Fruit fly (Drosophila melanogaster) whole organism, embryonic: Measurements from ENCODE around the gene CG5070.

Experiments
- Aef1 ChIP-seq: fragments of 200-800 bp; sonication (Bioruptor generic); IDR thresholded peaks from 3 replicates; pipeline ENCODE4 v1.3.6; 2022; ENCODE audit warnings: missing biosample characterization, missing genetic modification characterization
- CG10147 ChIP-seq: fragments of 200-800 bp; sonication (Bioruptor generic); optimal IDR thresholded peaks from 2 replicates; lab custom pipeline; 2019; ENCODE audit warnings: missing biosample characterization, mild to moderate bottlenecking, missing genetic modification characterization, moderate library complexity
- CG11695 ChIP-seq: fragments of 200-800 bp; sonication (Bioruptor generic); IDR thresholded peaks from 3 replicates; pipeline ENCODE4 v1.3.6; 2022; ENCODE audit warnings: missing biosample characterization, missing genetic modification characterization
- CG12071 ChIP-seq: fragments of 200-800 bp; sonication (Bioruptor generic); optimal IDR thresholded peaks from 3 replicates; lab custom pipeline; 2018; ENCODE audit warnings: missing biosample characterization, mild to moderate bottlenecking, missing genetic modification characterization
- CG12155 ChIP-seq: fragments of 200-800 bp; sonication (Bioruptor generic); optimal IDR thresholded peaks from 3 replicates; lab custom pipeline; 2016; ENCODE audit warnings: missing biosample characterization, missing genetic modification characterization
- CG12659 ChIP-seq: fragments of 200-800 bp; sonication (Bioruptor generic); optimal IDR thresholded peaks from 3 replicates; lab custom pipeline; 2017; ENCODE audit warnings: mild to moderate bottlenecking, missing biosample characterization, missing genetic modification reagents, missing genetic modification characterization
- CG13123 ChIP-seq: fragments of 200-800 bp; sonication (Bioruptor generic); optimal IDR thresholded peaks from 2 replicates; lab custom pipeline; 2016; ENCODE audit warnings: missing biosample characterization, missing genetic modification characterization
- CG14014 ChIP-seq: fragments of 200-800 bp; sonication (Bioruptor generic); IDR thresholded peaks from 2 replicates; pipeline ENCODE4 v1.3.6; 2022; ENCODE audit warnings: missing biosample characterization, missing genetic modification characterization
- CG16815 ChIP-seq: fragments of 200-800 bp; sonication (Bioruptor generic); optimal IDR thresholded peaks from 3 replicates; lab custom pipeline; 2017; ENCODE audit warnings: missing biosample characterization, mild to moderate bottlenecking, missing genetic modification characterization
- CG17912 ChIP-seq: fragments of 200-800 bp; sonication (Bioruptor generic); optimal IDR thresholded peaks from 2 replicates; lab custom pipeline; 2018; ENCODE audit warnings: missing biosample characterization, mild to moderate bottlenecking, missing genetic modification characterization
- CG31365 ChIP-seq: fragments of 200-800 bp; sonication (Bioruptor generic); optimal IDR thresholded peaks from 2 replicates; lab custom pipeline; 2018; ENCODE audit warnings: missing biosample characterization, mild to moderate bottlenecking, missing genetic modification characterization
- CG32772 ChIP-seq: fragments of 200-800 bp; sonication (Bioruptor generic); IDR thresholded peaks from 2 replicates; pipeline ENCODE4 v1.3.6; 2022; ENCODE audit warnings: missing biosample characterization, missing genetic modification characterization
- CG33213 ChIP-seq: fragments of 200-800 bp; sonication (Bioruptor generic); optimal IDR thresholded peaks from 3 replicates; lab custom pipeline; 2016; ENCODE audit warnings: missing biosample characterization, missing genetic modification characterization
- CG3726 ChIP-seq: fragments of 200-800 bp; sonication (Bioruptor generic); IDR thresholded peaks from 3 replicates; pipeline ENCODE4, ENCODE4 v1.3.6; 2022; ENCODE audit warnings: missing biosample characterization, missing genetic modification characterization
- CG4282 ChIP-seq: fragments of 200-800 bp; sonication (Bioruptor generic); optimal IDR thresholded peaks from 2 replicates; lab custom pipeline; 2016; ENCODE audit warnings: missing biosample characterization, missing genetic modification characterization
- CG7556 ChIP-seq: fragments of 200-800 bp; sonication (Bioruptor generic); optimal IDR thresholded peaks from 2 replicates; lab custom pipeline; 2017; ENCODE audit warnings: missing biosample characterization, mild to moderate bottlenecking, missing genetic modification characterization
- CG7963 ChIP-seq: fragments of 200-800 bp; sonication (Bioruptor generic); IDR thresholded peaks from 3 replicates; pipeline ENCODE4 v1.3.6; 2022; ENCODE audit warnings: missing biosample characterization, missing genetic modification characterization; ENCODE audit not compliant: partially characterized antibody
- CG8359 ChIP-seq: fragments of 200-800 bp; sonication (Bioruptor generic); optimal IDR thresholded peaks from 2 replicates; lab custom pipeline; 2017; ENCODE audit warnings: missing biosample characterization, mild to moderate bottlenecking, missing genetic modification characterization, borderline replicate concordance
- CG9437 ChIP-seq: fragments of 200-800 bp; sonication (Bioruptor generic); optimal IDR thresholded peaks from 2 replicates; lab custom pipeline; 2018; ENCODE audit warnings: missing biosample characterization, mild to moderate bottlenecking, missing genetic modification characterization
- Dbx ChIP-seq: fragments of 200-800 bp; sonication (Bioruptor generic); IDR thresholded peaks from 3 replicates; pipeline ENCODE4 v1.3.6; 2022; ENCODE audit warnings: missing biosample characterization, missing genetic modification characterization
- Doc2 ChIP-seq: fragments of 200-800 bp; sonication (Bioruptor generic); IDR thresholded peaks from 2 replicates; pipeline ENCODE4 v1.3.6; 2022; ENCODE audit warnings: missing biosample characterization, missing genetic modification characterization
- Dp ChIP-seq: fragments of 200-800 bp; sonication (Bioruptor generic); optimal IDR thresholded peaks from 2 replicates; lab custom pipeline; 2018; ENCODE audit warnings: missing biosample characterization, mild to moderate bottlenecking, missing genetic modification characterization, moderate library complexity
- Fer2 ChIP-seq: fragments of 200-800 bp; sonication (Bioruptor generic); optimal IDR thresholded peaks from 2 replicates; lab custom pipeline; 2018; ENCODE audit warnings: missing biosample characterization, mild to moderate bottlenecking, missing genetic modification characterization, moderate library complexity
- HLHmδ ChIP-seq: fragments of 200-800 bp; sonication (Bioruptor generic); optimal IDR thresholded peaks from 2 replicates; lab custom pipeline; 2018; ENCODE audit warnings: missing biosample characterization, mild to moderate bottlenecking, missing genetic modification characterization, moderate library complexity
- Hand ChIP-seq: fragments of 200-800 bp; sonication (Bioruptor generic); optimal IDR thresholded peaks from 2 replicates; lab custom pipeline; 2017; ENCODE audit warnings: mild to moderate bottlenecking, missing biosample characterization, missing genetic modification reagents, missing genetic modification characterization
- Hr39 ChIP-seq: fragments of >200 bp; optimal IDR thresholded peaks from 2 replicates; lab custom pipeline; 2017
- Hr51 ChIP-seq, 2 experiments: fragments of 200-800 bp; sonication (Bioruptor generic); optimal IDR thresholded peaks; 2 replicates in 1 of 2; 3 replicates in 1 of 2; lab custom pipeline; 2016 to 2018; ENCODE audit warnings: missing biosample characterization in 2 of 2, missing genetic modification characterization in 2 of 2, mild to moderate bottlenecking in 1 of 2, moderate library complexity in 1 of 2
- MTF-1 ChIP-seq: fragments of 200-800 bp; sonication (Bioruptor generic); optimal IDR thresholded peaks from 2 replicates; lab custom pipeline; 2018; ENCODE audit warnings: missing biosample characterization, mild to moderate bottlenecking, missing genetic modification characterization, borderline replicate concordance
- Neu2 ChIP-seq: fragments of 200-800 bp; sonication (Bioruptor generic); optimal IDR thresholded peaks from 3 replicates; lab custom pipeline; 2016; ENCODE audit warnings: missing biosample characterization, missing genetic modification characterization, borderline replicate concordance
- Oli ChIP-seq: fragments of 200-800 bp; sonication (Bioruptor generic); optimal IDR thresholded peaks from 2 replicates; lab custom pipeline; 2018; ENCODE audit warnings: missing biosample characterization, mild to moderate bottlenecking, missing genetic modification characterization, moderate library complexity
- Ravus ChIP-seq: fragments of 200-800 bp; sonication (Bioruptor generic); IDR thresholded peaks from 2 replicates; pipeline ENCODE4 v1.3.6; 2022; ENCODE audit warnings: missing biosample characterization, missing genetic modification characterization
- Sry-δ ChIP-seq: fragments of 200-800 bp; sonication (Bioruptor generic); optimal IDR thresholded peaks from 2 replicates; lab custom pipeline; 2016; ENCODE audit warnings: missing biosample characterization, missing genetic modification characterization
- Xrp1 ChIP-seq: fragments of 200-800 bp; sonication (Bioruptor generic); IDR thresholded peaks from 2 replicates; pipeline ENCODE4 v1.3.6; 2022; ENCODE audit warnings: missing biosample characterization, missing genetic modification characterization
- abd-A ChIP-seq: fragments of 200-800 bp; sonication (Bioruptor generic); optimal IDR thresholded peaks from 3 replicates; lab custom pipeline; 2019; ENCODE audit warnings: missing biosample characterization, mild to moderate bottlenecking, missing genetic modification characterization, moderate library complexity
- ac ChIP-seq: fragments of 200-800 bp; sonication (Bioruptor generic); optimal IDR thresholded peaks from 3 replicates; lab custom pipeline; 2017; ENCODE audit warnings: missing biosample characterization, mild to moderate bottlenecking, missing genetic modification characterization
- chif ChIP-seq, 2 experiments: fragments of 200-800 bp; sonication (Bioruptor generic); optimal IDR thresholded peaks; 3 replicates each; lab custom pipeline; 2016; ENCODE audit warnings: missing biosample characterization in 2 of 2, missing genetic modification characterization in 2 of 2
- chinmo ChIP-seq: fragments of 200-800 bp; sonication (Bioruptor generic); IDR thresholded peaks from 4 replicates; pipeline ENCODE4 v1.3.6; 2022; ENCODE audit warnings: missing biosample characterization, missing genetic modification characterization; ENCODE audit not compliant: partially characterized antibody
- ci ChIP-seq: fragments of 200-800 bp; sonication (Bioruptor generic); IDR thresholded peaks from 3 replicates; pipeline ENCODE4 v1.3.6; 2022; ENCODE audit warnings: missing biosample characterization, missing genetic modification characterization
- corto ChIP-seq: fragments of 200-800 bp; sonication (Bioruptor generic); optimal IDR thresholded peaks from 2 replicates; lab custom pipeline; 2016; ENCODE audit warnings: missing biosample characterization, mild to moderate bottlenecking, missing genetic modification characterization, moderate library complexity
- dpn ChIP-seq, 2 experiments: fragments of 200-800 bp; sonication (Bioruptor generic); optimal IDR thresholded peaks; 3 replicates each; lab custom pipeline; 2016; ENCODE audit warnings: missing biosample characterization in 2 of 2, missing genetic modification characterization in 2 of 2
- fd3F ChIP-seq: fragments of 200-800 bp; sonication (Bioruptor generic); optimal IDR thresholded peaks from 2 replicates; lab custom pipeline; 2018; ENCODE audit warnings: missing biosample characterization, mild to moderate bottlenecking, missing genetic modification characterization, moderate library complexity
- fu2 ChIP-seq: fragments of 200-800 bp; sonication (Bioruptor generic); optimal IDR thresholded peaks from 2 replicates; lab custom pipeline; 2016; ENCODE audit warnings: missing biosample characterization, missing genetic modification characterization
- kni ChIP-seq: fragments of 200-800 bp; sonication (Bioruptor generic); optimal IDR thresholded peaks from 3 replicates; lab custom pipeline; 2017; ENCODE audit warnings: mild to moderate bottlenecking, missing biosample characterization, missing genetic modification reagents, missing genetic modification characterization
- pb ChIP-seq: fragments of 200-800 bp; sonication (Bioruptor generic); optimal IDR thresholded peaks from 3 replicates; lab custom pipeline; 2016; ENCODE audit warnings: missing biosample characterization, missing genetic modification characterization
- pros ChIP-seq: fragments of 200-800 bp; sonication (Bioruptor generic); optimal IDR thresholded peaks from 3 replicates; lab custom pipeline; 2019; ENCODE audit warnings: missing biosample characterization, mild to moderate bottlenecking, missing genetic modification characterization, moderate library complexity
- stc ChIP-seq: fragments of 200-800 bp; sonication (Bioruptor generic); IDR thresholded peaks from 2 replicates; pipeline ENCODE4 v1.3.6; 2022; ENCODE audit warnings: missing biosample characterization, missing genetic modification characterization
- tap ChIP-seq: fragments of 200-800 bp; optimal IDR thresholded peaks from 3 replicates; lab custom pipeline; 2019; ENCODE audit warnings: missing biosample characterization, mild to moderate bottlenecking, missing genetic modification characterization, moderate library complexity
- tin ChIP-seq: fragments of 200-800 bp; sonication (Bioruptor generic); optimal IDR thresholded peaks from 3 replicates; lab custom pipeline; 2016; ENCODE audit warnings: missing biosample characterization, missing genetic modification characterization
- tio ChIP-seq: fragments of 200-800 bp; sonication (Bioruptor generic); optimal IDR thresholded peaks from 2 replicates; lab custom pipeline; 2017; ENCODE audit warnings: missing biosample characterization, missing genetic modification characterization, inconsistent platforms
- unpg ChIP-seq: fragments of 200-800 bp; sonication (Bioruptor generic); optimal IDR thresholded peaks from 3 replicates; lab custom pipeline; 2018; ENCODE audit warnings: missing biosample characterization, mild to moderate bottlenecking, missing genetic modification characterization, moderate library complexity

CG5070 gene

dm6 chrX:17229475-17230169 lies 26.7 kb downstream of the CG5070 start (continued):
- TF ChIP-seq Dbx = no peak
- no peak for TF ChIP-seq fd3F (GFP tag; lab: Kevin White, UChicago)
- no peak for TF ChIP-seq tap (tag; lab: Kevin White, UChicago)
- no peak for TF ChIP-seq chif (GFP tag; optimal IDR thresholded peaks at IDR 0.05; lab: Kevin White, UChicago)
- no peak for TF ChIP-seq Fer2 (tag; lab: Kevin White, UChicago)
- no peak for TF ChIP-seq chinmo (GFP tag; lab: Robert Waterston, UW)
- no peak for TF ChIP-seq CG17912 (GFP tag; lab: Kevin White, UChicago)
- TF ChIP-seq Xrp1 (GFP tag; lab: Robert Waterston, UW) = no peak
- TF ChIP-seq CG3726 (GFP tag; lab: Robert Waterston, UW) = no peak
- no peak for TF ChIP-seq ac (GFP tag; lab: Kevin White, UChicago)
- TF ChIP-seq CG14014 (GFP tag; lab: Robert Waterston, UW) = no peak
- TF ChIP-seq Ravus (GFP tag; lab: Robert Waterston, UW) = no peak
- no peak for TF ChIP-seq CG33213
- peak; percentile 72 for TF ChIP-seq kni (GFP tag; lab: Kevin White, UChicago)
- no peak for TF ChIP-seq CG13123 (GFP tag; lab: Kevin White, UChicago)
- TF ChIP-seq corto = no peak
- TF ChIP-seq Dp (GFP tag; lab: Kevin White, UChicago) = no peak
- TF ChIP-seq dpn (GFP tag; optimal IDR thresholded peaks at IDR 0.05; lab: Kevin White, UChicago) = peak in 1 of 2 experiments; percentile 18
- no peak for TF ChIP-seq fu2
- peak in 1 of 2 experiments; percentile 36 for TF ChIP-seq Hr51 (GFP tag; optimal IDR thresholded peaks at IDR 0.05; lab: Kevin White, UChicago)
- peak; percentile 2 for TF ChIP-seq CG7556 (GFP tag; lab: Kevin White, UChicago)
- no peak for TF ChIP-seq stc (GFP tag; lab: Robert Waterston, UW)
- no peak for TF ChIP-seq Aef1 (GFP tag; lab: Robert Waterston, UW)
- no peak for TF ChIP-seq pb (GFP tag; lab: Kevin White, UChicago)
- TF ChIP-seq Sry-δ = no peak
- TF ChIP-seq CG11695 = no peak
- TF ChIP-seq CG4282 (GFP tag; lab: Kevin White, UChicago) = no peak
- TF ChIP-seq abd-A (tag; lab: Kevin White, UChicago) = peak; percentile 74
- no peak for TF ChIP-seq tio (GFP tag; lab: Kevin White, UChicago)
- no peak for TF ChIP-seq MTF-1 (GFP tag; lab: Kevin White, UChicago)
- no peak for TF ChIP-seq Hr39 (lab: Kevin White, UChicago)
- no peak for TF ChIP-seq CG31365 (tag; lab: Kevin White, UChicago)
- no peak for TF ChIP-seq HLHmδ (GFP tag; lab: Kevin White, UChicago)
- TF ChIP-seq CG12155 (GFP tag; lab: Kevin White, UChicago) = no peak
- no peak for TF ChIP-seq tin
- TF ChIP-seq Neu2 (GFP tag; lab: Kevin White, UChicago) = no peak
- no peak for TF ChIP-seq Doc2 (GFP tag; lab: Robert Waterston, UW)
- TF ChIP-seq Oli = peak; percentile 10
- no peak for TF ChIP-seq CG10147 (GFP tag; lab: Kevin White, UChicago)
- TF ChIP-seq CG12659 = no peak
- TF ChIP-seq pros (GFP tag; lab: Kevin White, UChicago) = peak; percentile 23
- no peak for TF ChIP-seq CG12071
- TF ChIP-seq CG7963 (GFP tag; lab: Robert Waterston, UW) = no peak
- TF ChIP-seq CG9437 (GFP tag; lab: Kevin White, UChicago) = no peak
- no peak for TF ChIP-seq CG8359 (GFP tag; lab: Kevin White, UChicago)
- TF ChIP-seq ci = 0 out of 3 replicates have a peak, but pooled peaks have one; percentile 52
- no peak for TF ChIP-seq CG16815 (GFP tag; lab: Kevin White, UChicago)
- TF ChIP-seq CG32772 (GFP tag; lab: Robert Waterston, UW) = no peak
- no peak for TF ChIP-seq Hand (GFP tag; lab: Kevin White, UChicago)
- TF ChIP-seq unpg (GFP tag; lab: Kevin White, UChicago) = peak; percentile 53
